Fruit fly (Drosophila melanogaster): ENCODE measurements around the gene muc.

DNA sequence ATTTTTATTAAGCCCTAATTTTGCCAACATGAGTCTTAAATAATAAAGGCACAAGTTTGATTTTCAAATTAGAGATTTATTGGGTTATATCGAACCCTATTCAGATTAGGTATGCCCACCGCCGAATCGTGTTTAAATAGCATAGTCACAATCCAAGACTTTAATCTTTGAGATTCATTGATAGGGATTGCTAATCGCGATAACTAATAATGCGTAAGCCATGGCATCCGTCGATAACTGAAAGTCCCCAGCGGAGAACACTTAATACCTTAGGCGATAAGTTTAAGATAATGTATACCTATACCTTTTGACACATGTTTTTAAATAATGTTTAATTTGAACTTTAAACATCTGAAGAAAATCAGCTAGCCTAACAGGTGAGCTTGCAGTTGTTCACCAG, 8.8 kb downstream of the muc start:
- no peak for TF ChIP-seq rn (GFP tag; IDR thresholded peaks at IDR 0.05)
- no peak for TF ChIP-seq D1 (tag; optimal IDR thresholded peaks at IDR 0.05)
- TF ChIP-seq Ets98B (GFP tag; IDR thresholded peaks at IDR 0.05) = no peak
- no peak for TF ChIP-seq CG4496 (GFP tag; IDR thresholded peaks at IDR 0.05)
- TF ChIP-seq Snoo (tag; optimal IDR thresholded peaks at IDR 0.05) = no peak
- no peak for TF ChIP-seq CG17806 (tag; optimal IDR thresholded peaks at IDR 0.05)
- no peak for TF ChIP-seq Pif1A (GFP tag; optimal IDR thresholded peaks at IDR 0.05)
- no peak for TF ChIP-seq CG8301 (tag; optimal IDR thresholded peaks at IDR 0.05)
- TF ChIP-seq CG10348 (GFP tag; IDR thresholded peaks at IDR 0.05) = no peak
- no peak for TF ChIP-seq fd96Ca (GFP tag; IDR thresholded peaks at IDR 0.05)
- no peak for TF ChIP-seq CG32121 (GFP tag; IDR thresholded peaks at IDR 0.05)
